Fruit fly (Drosophila melanogaster): ENCODE data around the gene CG11693.

CG11693 gene

dm6 chr3R:8340675-8341275 is 30.2 kb upstream of the CG11693 start, which contains the start of the genes COX7A and Arl2 (continued):
- TF ChIP-seq CG7786 (GFP tag; optimal IDR thresholded peaks at IDR 0.05) (no peak), mld (GFP tag; IDR thresholded peaks at IDR 0.05; ENCODE audit: partially characterized antibody) (peak; percentile 93), Aef1 (GFP tag; IDR thresholded peaks at IDR 0.05) (no peak), CG3838 (GFP tag; optimal IDR thresholded peaks at IDR 0.05) (no peak), D19B (GFP tag; optimal IDR thresholded peaks at IDR 0.05) (no peak), bbx (GFP tag; IDR thresholded peaks at IDR 0.05; ENCODE audit: partially characterized antibody) (peak; percentile 97), CG1233 (GFP tag; optimal IDR thresholded peaks at IDR 0.05) (no peak), dati (GFP tag; IDR thresholded peaks at IDR 0.05) (no peak), CG17912 (GFP tag; optimal IDR thresholded peaks at IDR 0.05) (no peak), emc (GFP tag; optimal IDR thresholded peaks at IDR 0.05) (no peak), CG2202 (tag; optimal IDR thresholded peaks at IDR 0.05) (no peak), CG11247 (GFP tag; IDR thresholded peaks at IDR 0.05) (no peak), NC2α (GFP tag; optimal IDR thresholded peaks at IDR 0.05) (no peak), CG33213 (GFP tag; optimal IDR thresholded peaks at IDR 0.05) (no peak), sim (GFP tag; IDR thresholded peaks at IDR 0.05) (no peak), pan (optimal IDR thresholded peaks at IDR 0.05) (no peak), pan (GFP tag; optimal IDR thresholded peaks at IDR 0.05 in 1 of 2, IDR thresholded peaks at IDR 0.05 in 1 of 2) (no peak), dysf (GFP tag; IDR thresholded peaks at IDR 0.05) (no peak), pnt (GFP tag; optimal IDR thresholded peaks at IDR 0.05) (no peak), nmo (GFP tag; optimal IDR thresholded peaks at IDR 0.05) (peak; percentile 27), CG17385 (GFP tag; optimal IDR thresholded peaks at IDR 0.05) (peak; percentile 37), Sry-β (GFP tag; optimal IDR thresholded peaks at IDR 0.05) (no peak), hth (optimal IDR thresholded peaks at IDR 0.05) (no peak), usp (GFP tag; optimal IDR thresholded peaks at IDR 0.05) (no peak), Opbp (GFP tag; IDR thresholded peaks at IDR 0.05; ENCODE audit: partially characterized antibody) (peak; percentile 98), Myb (GFP tag; optimal IDR thresholded peaks at IDR 0.05) (peak; percentile 1), wor (GFP tag; IDR thresholded peaks at IDR 0.05) (no peak), ken (GFP tag; IDR thresholded peaks at IDR 0.05) (no peak), sisA (GFP tag; IDR thresholded peaks at IDR 0.05) (no peak), ac (GFP tag; optimal IDR thresholded peaks at IDR 0.05) (no peak), CG9817 (tag; optimal IDR thresholded peaks at IDR 0.05) (no peak), CG8281 (tag; optimal IDR thresholded peaks at IDR 0.05) (no peak), Dll (GFP tag; IDR thresholded peaks at IDR 0.05; ENCODE audit: partially characterized antibody) (peak; percentile 94), Dp (GFP tag; optimal IDR thresholded peaks at IDR 0.05) (peak; percentile 45), CG1603 (tag; optimal IDR thresholded peaks at IDR 0.05) (peak; percentile 56), CG4282 (GFP tag; optimal IDR thresholded peaks at IDR 0.05) (no peak), TFAM (GFP tag; optimal IDR thresholded peaks at IDR 0.05) (no peak), CG8944 (GFP tag; optimal IDR thresholded peaks at IDR 0.05) (no peak), CG11093 (GFP tag; IDR thresholded peaks at IDR 0.05) (no peak), yki (optimal IDR thresholded peaks at IDR 0.05) (no peak), Fer3 (tag; optimal IDR thresholded peaks at IDR 0.05) (no peak), CG6689 (GFP tag; IDR thresholded peaks at IDR 0.05) (no peak), HLH4C (GFP tag; IDR thresholded peaks at IDR 0.05; ENCODE audit: partially characterized antibody) (peak; percentile 90), CG13894 (tag; optimal IDR thresholded peaks at IDR 0.05) (no peak), CG6175 (GFP tag; IDR thresholded peaks at IDR 0.05) (no peak), oc (tag; optimal IDR thresholded peaks at IDR 0.05) (no peak), HmgD (GFP tag; optimal IDR thresholded peaks at IDR 0.05) (no peak), CG5953 (GFP tag; IDR thresholded peaks at IDR 0.05) (no peak)

All from whole organism, embryonic.